Fruit fly (Drosophila melanogaster): ENCODE data around the gene GstD2.

The GstD2 gene

DNA sequence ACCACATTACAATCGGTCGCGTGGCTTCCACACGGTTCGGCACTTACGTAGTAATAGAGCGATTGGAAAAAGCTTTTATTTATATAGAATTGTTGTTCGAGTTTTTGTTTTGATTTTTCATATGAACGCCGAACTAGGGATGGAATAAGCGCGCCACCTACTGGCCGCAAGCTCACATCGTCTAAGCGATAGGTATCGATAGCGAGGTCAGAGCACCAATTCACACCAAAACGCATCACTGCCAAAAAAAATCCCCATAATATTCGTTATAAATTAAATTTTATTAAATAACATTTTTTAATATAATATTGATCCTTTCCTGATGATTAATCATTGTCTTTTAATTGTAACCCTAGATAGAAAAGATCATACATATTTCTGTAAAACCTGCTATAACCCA is 21.3 kb upstream of the GstD2 start, which contains the start of gene CG10038 (continued):
- no peak for TF ChIP-seq CG10959 (GFP tag; IDR thresholded peaks at IDR 0.05)
- TF ChIP-seq Dek (tag; optimal IDR thresholded peaks at IDR 0.05): peak; percentile 60
- peak; percentile 93 for TF ChIP-seq Dll (GFP tag; IDR thresholded peaks at IDR 0.05; ENCODE audit: partially characterized antibody)
- TF ChIP-seq rib (GFP tag; IDR thresholded peaks at IDR 0.05): no peak
- TF ChIP-seq CG17359 (tag; optimal IDR thresholded peaks at IDR 0.05): no peak
- TF ChIP-seq HLHmδ (GFP tag; optimal IDR thresholded peaks at IDR 0.05): no peak
- TF ChIP-seq CG3065 (GFP tag; optimal IDR thresholded peaks at IDR 0.05): no peak
- no peak for TF ChIP-seq gsb-n (tag; optimal IDR thresholded peaks at IDR 0.05)
- peak; percentile 81 for TF ChIP-seq pzg (GFP tag; optimal IDR thresholded peaks at IDR 0.05)
- TF ChIP-seq bab2 (GFP tag; optimal IDR thresholded peaks at IDR 0.05): no peak
- TF ChIP-seq Hey (tag; optimal IDR thresholded peaks at IDR 0.05): no peak
- no peak for TF ChIP-seq Stat92E (GFP tag; optimal IDR thresholded peaks at IDR 0.05)
- no peak for TF ChIP-seq zfh1 (GFP tag; IDR thresholded peaks at IDR 0.05)
- TF ChIP-seq Hmx (GFP tag; optimal IDR thresholded peaks at IDR 0.05): no peak
- peak; percentile 95 for TF ChIP-seq bbx (GFP tag; IDR thresholded peaks at IDR 0.05; ENCODE audit: partially characterized antibody)
- no peak for TF ChIP-seq kah (GFP tag; optimal IDR thresholded peaks at IDR 0.05)
- peak; percentile 86 for TF ChIP-seq ftz-f1 (GFP tag; optimal IDR thresholded peaks at IDR 0.05)
- TF ChIP-seq cwo (GFP tag; optimal IDR thresholded peaks at IDR 0.05): no peak
- TF ChIP-seq CG10462 (GFP tag; optimal IDR thresholded peaks at IDR 0.05): no peak
- TF ChIP-seq CG11398 (GFP tag; optimal IDR thresholded peaks at IDR 0.05): no peak
- TF ChIP-seq CG12071 (GFP tag; optimal IDR thresholded peaks at IDR 0.05): no peak
- peak; percentile 87 for TF ChIP-seq ato (GFP tag; IDR thresholded peaks at IDR 0.05; ENCODE audit: partially characterized antibody)
- no peak for TF ChIP-seq lab (GFP tag; optimal IDR thresholded peaks at IDR 0.05)
- no peak for TF ChIP-seq Bdp1 (GFP tag; optimal IDR thresholded peaks at IDR 0.05)
- peak; percentile 30 for TF ChIP-seq ind (GFP tag; optimal IDR thresholded peaks at IDR 0.05)
- TF ChIP-seq Neu2 (GFP tag; optimal IDR thresholded peaks at IDR 0.05; ENCODE audit: borderline replicate concordance): no peak
- no peak for TF ChIP-seq pros (GFP tag; optimal IDR thresholded peaks at IDR 0.05)
- TF ChIP-seq Kr (GFP tag; optimal IDR thresholded peaks at IDR 0.05): no peak
- TF ChIP-seq sens-2 (GFP tag; IDR thresholded peaks at IDR 0.05): no peak
- TF ChIP-seq dimm (GFP tag; IDR thresholded peaks at IDR 0.05): no peak
- no peak for TF ChIP-seq CG4854 (GFP tag; optimal IDR thresholded peaks at IDR 0.05)
- peak; percentile 60; the same call in 2 of the 3 replicates for TF ChIP-seq CG34422 (GFP tag; IDR thresholded peaks at IDR 0.05)
- TF ChIP-seq eve (GFP tag; optimal IDR thresholded peaks at IDR 0.05): no peak
- no peak for TF ChIP-seq CG1024 (GFP tag; IDR thresholded peaks at IDR 0.05)
- TF ChIP-seq ci (GFP tag; IDR thresholded peaks at IDR 0.05): 0 out of 3 replicates have a peak, but pooled peaks have one; percentile 23
- TF ChIP-seq CG18619 (GFP tag; optimal IDR thresholded peaks at IDR 0.05): no peak
- TF ChIP-seq Atf6 (GFP tag; IDR thresholded peaks at IDR 0.05): no peak; the same call in 1 of the 2 replicates
- peak; percentile 56; the same call in 1 of the 2 replicates for TF ChIP-seq sob (GFP tag; IDR thresholded peaks at IDR 0.05)
- no peak for TF ChIP-seq CG4820 (GFP tag; optimal IDR thresholded peaks at IDR 0.05)
- TF ChIP-seq Hmr (GFP tag; optimal IDR thresholded peaks at IDR 0.05): peak; percentile 54
- TF ChIP-seq CG17612 (GFP tag; IDR thresholded peaks at IDR 0.05): no peak
- TF ChIP-seq CG1602 (GFP tag; optimal IDR thresholded peaks at IDR 0.05): no peak
- no peak for TF ChIP-seq ase (GFP tag; IDR thresholded peaks at IDR 0.05)
- no peak for TF ChIP-seq Doc2 (GFP tag; IDR thresholded peaks at IDR 0.05)
- peak; percentile 21 for TF ChIP-seq CG10979 (tag; optimal IDR thresholded peaks at IDR 0.05)
- no peak for TF ChIP-seq Ada2b (GFP tag; IDR thresholded peaks at IDR 0.05)
- peak; percentile 44 for TF ChIP-seq Hsf (GFP tag; optimal IDR thresholded peaks at IDR 0.05)
- TF ChIP-seq Jarid2 (GFP tag; optimal IDR thresholded peaks at IDR 0.05): peak; percentile 14
- no peak for TF ChIP-seq Atf-2 (GFP tag; optimal IDR thresholded peaks at IDR 0.05)
- peak; percentile 35 for TF ChIP-seq Meics (GFP tag; optimal IDR thresholded peaks at IDR 0.05)
- no peak for TF ChIP-seq CkIIα-i1 (GFP tag; IDR thresholded peaks at IDR 0.05)
- TF ChIP-seq Dip2 (GFP tag; IDR thresholded peaks at IDR 0.05): no peak

All from whole organism, embryonic.